Worm (Caenorhabditis elegans) whole organism, L3 larva: ENCODE measurements around the gene let-19.

Experiments used
- ama-1 ChIP-seq: fragments of 150-350 bp; optimal IDR thresholded peaks from 2 replicates; lab custom pipeline; 2018
- mml-1 ChIP-seq: fragments of 150-350 bp; sonication (generic microtip); optimal IDR thresholded peaks from 3 replicates; lab custom pipeline; 2014; ENCODE audit warnings: missing biosample characterization, missing genetic modification characterization
- pqm-1 ChIP-seq: fragments of 150-350 bp; optimal IDR thresholded peaks from 2 replicates; lab custom pipeline; 2017; ENCODE audit warnings: missing biosample characterization, missing genetic modification characterization, inconsistent platforms

DNA sequence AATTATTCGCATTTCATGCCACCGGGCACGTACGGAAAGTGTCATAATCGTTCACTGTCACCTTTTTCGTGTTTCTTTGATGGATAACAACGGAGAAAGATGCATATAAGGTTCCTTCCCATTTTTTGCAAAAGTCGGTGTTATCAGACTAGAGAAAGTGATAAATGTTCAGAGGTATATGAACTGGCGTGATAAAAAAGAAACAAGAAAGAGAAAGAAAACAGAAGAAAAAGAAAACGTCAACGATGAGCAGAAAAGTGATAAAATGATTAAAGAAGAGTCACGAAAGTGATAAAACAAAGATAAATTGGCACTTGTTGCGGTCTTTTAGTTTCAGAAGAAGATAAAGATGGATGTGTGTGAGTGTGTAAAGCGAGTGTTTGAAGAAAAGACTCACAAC, 40.5 kb upstream of the let-19 start:
- no peak for TF ChIP-seq mml-1
- no peak for TF ChIP-seq pqm-1
- no peak for TF ChIP-seq ama-1 (lab: Kevin White, UChicago)
